Worm (Caenorhabditis elegans): ENCODE results near the gene K11D9.3.

Gene K11D9.3

DNA sequence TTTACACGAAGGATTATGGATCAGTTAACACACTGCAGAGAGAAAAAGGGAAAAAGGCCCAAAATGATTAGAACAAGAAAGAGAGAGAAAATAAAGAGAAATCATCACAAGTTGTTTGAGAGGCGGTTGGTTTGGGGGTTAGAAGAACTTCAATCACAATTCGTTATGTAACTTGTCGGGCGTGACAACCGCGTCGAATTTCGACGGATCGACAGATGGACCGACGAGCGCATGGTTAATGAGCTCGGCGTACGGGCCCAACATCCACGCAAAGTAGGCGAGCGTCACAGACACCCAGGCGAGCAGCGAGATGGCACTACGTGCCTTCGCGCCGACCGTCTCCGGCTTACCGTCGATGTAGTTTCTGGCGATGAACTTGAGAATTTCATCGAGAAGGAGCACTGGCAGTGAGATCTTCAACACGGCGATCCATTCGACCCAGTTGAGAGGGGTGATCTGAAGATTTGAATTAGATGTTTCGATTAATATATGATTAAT lies 10.8 kb upstream of the K11D9.3 start:
- no peak for TF ChIP-seq ceh-19 (GFP tag; optimal IDR thresholded peaks at IDR 0.05)
- no peak for TF ChIP-seq sox-4 (tag; optimal IDR thresholded peaks at IDR 0.05)
- no peak for TF ChIP-seq pqm-1 (tag; optimal IDR thresholded peaks at IDR 0.05)
- no peak for TF ChIP-seq ref-2 (tag; optimal IDR thresholded peaks at IDR 0.05)
- no peak for TF ChIP-seq ceh-24 (tag; optimal IDR thresholded peaks at IDR 0.05)
- no peak for TF ChIP-seq Y22D7AL.16 (tag; optimal IDR thresholded peaks at IDR 0.05)
- no peak for TF ChIP-seq pag-3 (tag; optimal IDR thresholded peaks at IDR 0.05; ENCODE audit: borderline replicate concordance)
- no peak for TF ChIP-seq ceh-45 (GFP tag; IDR thresholded peaks at IDR 0.05)
- TF ChIP-seq elt-4 (tag; optimal IDR thresholded peaks at IDR 0.05), result no peak
- TF ChIP-seq hlh-8 (tag; optimal IDR thresholded peaks at IDR 0.05), result no peak

DNA sequence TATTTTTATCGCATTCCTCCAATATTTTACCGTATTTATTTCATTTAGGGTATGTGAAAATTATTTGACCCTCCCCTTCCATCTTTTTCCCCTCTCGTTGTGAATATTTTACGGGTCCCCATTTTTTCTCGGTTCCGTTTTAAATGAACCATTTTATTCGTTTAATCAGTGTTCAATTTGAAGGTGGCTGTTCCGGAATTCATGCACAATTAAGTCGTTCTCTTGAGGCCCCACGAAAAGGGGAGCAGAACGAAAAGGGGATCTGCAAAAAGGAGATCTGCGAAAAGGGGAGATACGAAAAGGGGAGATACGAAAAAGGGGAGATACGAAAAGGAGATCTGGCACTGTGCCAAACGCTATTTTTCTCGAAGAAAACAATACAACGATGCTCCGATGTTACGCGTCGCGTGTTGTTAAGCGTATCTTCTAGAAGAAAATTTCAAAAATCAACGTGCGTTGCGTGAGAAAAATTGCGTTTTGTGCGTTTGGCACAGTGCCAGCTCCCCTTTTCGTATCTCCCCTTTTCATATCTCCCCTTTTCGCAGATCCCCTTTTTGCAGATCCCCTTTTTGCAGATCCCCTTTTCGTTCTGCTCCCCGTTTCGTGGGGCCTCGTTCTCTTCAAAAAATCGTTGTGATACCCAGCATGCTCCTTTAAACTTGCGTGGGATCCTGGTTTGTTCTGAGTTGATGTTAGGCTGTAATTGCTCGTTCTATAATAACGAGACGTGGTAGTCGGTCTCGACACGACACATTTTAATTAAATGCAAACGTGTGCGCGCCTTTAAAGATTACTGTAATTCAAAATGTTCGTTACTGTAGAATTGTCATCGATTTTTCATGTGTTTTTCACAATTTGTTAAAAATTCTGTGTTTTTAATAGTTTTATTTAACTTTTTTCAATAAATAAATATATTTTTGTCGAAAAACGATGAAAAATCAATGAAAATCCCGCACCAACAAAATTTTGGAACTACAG lies 9.1 kb upstream of the K11D9.3 start:
- no peak for TF ChIP-seq unc-3 (GFP tag; conservative IDR thresholded peaks at IDR 0.05)
- TF ChIP-seq unc-3 (tag; optimal IDR thresholded peaks at IDR 0.05), result peak; percentile 40
- peak; percentile 47 for TF ChIP-seq pag-3 (tag; optimal IDR thresholded peaks at IDR 0.05; ENCODE audit: borderline replicate concordance)
- no peak for TF ChIP-seq sox-4 (tag; optimal IDR thresholded peaks at IDR 0.05)
- no peak for TF ChIP-seq pqm-1 (tag; optimal IDR thresholded peaks at IDR 0.05)
- TF ChIP-seq ama-1 (optimal IDR thresholded peaks at IDR 0.05), result no peak
- TF ChIP-seq fax-1 (tag; optimal IDR thresholded peaks at IDR 0.05), result peak; percentile 82
- peak; percentile 88 for TF ChIP-seq ceh-14 (tag; optimal IDR thresholded peaks at IDR 0.05)
- TF ChIP-seq unc-86 (tag; optimal IDR thresholded peaks at IDR 0.05), result peak; percentile 11
- TF ChIP-seq tbx-2 (tag; optimal IDR thresholded peaks at IDR 0.05), result peak; percentile 85
- TF ChIP-seq ceh-2 (tag; optimal IDR thresholded peaks at IDR 0.05), result peak; percentile 82
- no peak for TF ChIP-seq pax-1 (tag; optimal IDR thresholded peaks at IDR 0.05)
- peak; percentile 89 for TF ChIP-seq C08G9.2 (tag; optimal IDR thresholded peaks at IDR 0.05)
- peak; percentile 20 for TF ChIP-seq hlh-8 (tag; optimal IDR thresholded peaks at IDR 0.05)
- TF ChIP-seq sox-2 (GFP tag; IDR thresholded peaks at IDR 0.05), result no peak
- peak; percentile 98 for TF ChIP-seq ceh-31 (tag; optimal IDR thresholded peaks at IDR 0.05)
- peak; percentile 72 for TF ChIP-seq zip-5 (tag; optimal IDR thresholded peaks at IDR 0.05)
- TF ChIP-seq tbx-7 (tag; optimal IDR thresholded peaks at IDR 0.05), result peak; percentile 77
- TF ChIP-seq eyg-1 (tag; optimal IDR thresholded peaks at IDR 0.05), result no peak
- TF ChIP-seq ref-2 (tag; optimal IDR thresholded peaks at IDR 0.05), result peak; percentile 83
- no peak for TF ChIP-seq gmeb-2 (tag; optimal IDR thresholded peaks at IDR 0.05)
- TF ChIP-seq hlh-6 (tag; optimal IDR thresholded peaks at IDR 0.05), result peak; percentile 39
- TF ChIP-seq ztf-16 (tag; optimal IDR thresholded peaks at IDR 0.05), result peak; percentile 75
- TF ChIP-seq ets-4 (tag; optimal IDR thresholded peaks at IDR 0.05), result peak; percentile 73
- TF ChIP-seq dmd-4 (tag; optimal IDR thresholded peaks at IDR 0.05; ENCODE audit: borderline replicate concordance), result peak; percentile 82
- TF ChIP-seq nhr-11 (tag; optimal IDR thresholded peaks at IDR 0.05), result no peak
- peak; percentile 76 for TF ChIP-seq lim-6 (tag; optimal IDR thresholded peaks at IDR 0.05)
- no peak for TF ChIP-seq dve-1 (tag; optimal IDR thresholded peaks at IDR 0.05)
- TF ChIP-seq mec-3 (tag; optimal IDR thresholded peaks at IDR 0.05; ENCODE audit: borderline replicate concordance), result peak; percentile 78
- no peak for TF ChIP-seq T23F11.4 (GFP tag; optimal IDR thresholded peaks at IDR 0.05)
- TF ChIP-seq unc-42 (tag; optimal IDR thresholded peaks at IDR 0.05), result peak; percentile 49
- peak; percentile 48 for TF ChIP-seq ceh-34 (tag; optimal IDR thresholded peaks at IDR 0.05)
- TF ChIP-seq pat-9 (tag; optimal IDR thresholded peaks at IDR 0.05), result no peak
- 0 out of 2 replicates have a peak, but pooled peaks have one; percentile 12 for TF ChIP-seq ceh-45 (GFP tag; IDR thresholded peaks at IDR 0.05)
- peak; percentile 74 for TF ChIP-seq F13H6.1 (tag; optimal IDR thresholded peaks at IDR 0.05)
- no peak for TF ChIP-seq elt-4 (tag; optimal IDR thresholded peaks at IDR 0.05)
- TF ChIP-seq elt-2 (tag; optimal IDR thresholded peaks at IDR 0.05), result peak; percentile 18
- peak; percentile 79 for TF ChIP-seq rnt-1 (tag; optimal IDR thresholded peaks at IDR 0.05)
- TF ChIP-seq ceh-18 (tag; optimal IDR thresholded peaks at IDR 0.05), result peak; percentile 50
- TF ChIP-seq fkh-6 (tag; optimal IDR thresholded peaks at IDR 0.05), result peak; percentile 9
- TF ChIP-seq ahr-1 (tag; optimal IDR thresholded peaks at IDR 0.05), result peak; percentile 69
- no peak for TF ChIP-seq K02D7.2 (tag; optimal IDR thresholded peaks at IDR 0.05)
